Worm (Caenorhabditis elegans): ENCODE data around the gene pes-8.

DNA sequence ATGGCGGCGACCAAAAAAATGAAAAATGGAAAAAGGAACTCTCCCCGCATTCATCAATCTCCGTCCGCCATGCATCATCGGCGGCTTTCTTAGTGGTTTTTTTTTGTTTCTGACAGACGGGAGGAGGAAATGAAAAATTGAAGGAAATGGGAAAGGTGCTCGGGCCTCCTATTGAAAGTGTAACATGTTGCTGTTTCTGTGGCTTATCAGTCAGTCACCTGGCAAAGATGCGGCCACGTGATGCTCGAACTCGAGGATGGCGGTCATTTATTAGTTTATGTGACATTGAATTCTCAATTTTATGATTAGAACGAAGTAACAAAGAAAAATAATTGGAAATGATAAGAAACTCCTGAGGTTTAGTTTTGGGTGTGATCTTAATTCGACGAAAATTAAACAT is 13.0 kb downstream of the pes-8 start:
- no peak for TF ChIP-seq M03D4.4 (tag; optimal IDR thresholded peaks at IDR 0.05)
- TF ChIP-seq sptf-1 (tag; optimal IDR thresholded peaks at IDR 0.05), result no peak
- TF ChIP-seq unc-62 (GFP tag; optimal IDR thresholded peaks at IDR 0.05), result no peak
- no peak for TF ChIP-seq nhr-76 (tag; optimal IDR thresholded peaks at IDR 0.05)
- TF ChIP-seq snpc-4 (tag; optimal IDR thresholded peaks at IDR 0.05), result no peak
- TF ChIP-seq nhr-28 (tag; optimal IDR thresholded peaks at IDR 0.05), result no peak
- no peak for TF ChIP-seq ces-1 (GFP tag; optimal IDR thresholded peaks at IDR 0.05)

Measured in whole organism, mixed stage, embryonic.